Worm (Caenorhabditis elegans): Measurements from ENCODE around the gene pab-2.
A peak's percentile ranks its signal among the peaks of the same experiment; 100 is the strongest.

Gene pab-2

DNA sequence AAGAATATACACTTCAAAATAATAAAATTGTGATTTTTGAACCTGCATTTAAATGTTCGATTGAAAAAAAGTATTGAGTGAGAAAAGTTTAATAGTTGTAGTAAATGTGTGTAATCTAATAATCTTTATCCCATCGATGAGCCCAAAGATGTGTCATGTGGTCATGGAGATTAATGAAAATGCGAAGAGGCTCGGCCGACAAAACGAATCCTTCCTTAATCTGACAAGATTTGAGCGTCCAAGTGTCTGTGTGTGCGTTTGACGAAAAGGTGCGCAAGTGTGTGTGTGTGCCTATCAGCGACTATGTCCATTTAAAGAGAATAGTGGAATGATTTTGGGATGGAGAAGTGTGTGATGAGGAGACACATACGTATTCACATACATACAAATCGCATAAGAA lies 46.8 kb upstream of the pab-2 start:
- TF ChIP-seq elt-1 (tag; optimal IDR thresholded peaks at IDR 0.05) (no peak), unc-55 (GFP tag; optimal IDR thresholded peaks at IDR 0.05) (no peak), unc-62 (GFP tag; optimal IDR thresholded peaks at IDR 0.05) (no peak), egl-27 (tag; optimal IDR thresholded peaks at IDR 0.05) (no peak), blmp-1 (tag; optimal IDR thresholded peaks at IDR 0.05; ENCODE audit: insufficient read depth) (no peak), elt-3 (tag; optimal IDR thresholded peaks at IDR 0.05) (no peak), mbf-1 (tag; optimal IDR thresholded peaks at IDR 0.05) (no peak), ceh-82 (tag; optimal IDR thresholded peaks at IDR 0.05) (no peak)

DNA sequence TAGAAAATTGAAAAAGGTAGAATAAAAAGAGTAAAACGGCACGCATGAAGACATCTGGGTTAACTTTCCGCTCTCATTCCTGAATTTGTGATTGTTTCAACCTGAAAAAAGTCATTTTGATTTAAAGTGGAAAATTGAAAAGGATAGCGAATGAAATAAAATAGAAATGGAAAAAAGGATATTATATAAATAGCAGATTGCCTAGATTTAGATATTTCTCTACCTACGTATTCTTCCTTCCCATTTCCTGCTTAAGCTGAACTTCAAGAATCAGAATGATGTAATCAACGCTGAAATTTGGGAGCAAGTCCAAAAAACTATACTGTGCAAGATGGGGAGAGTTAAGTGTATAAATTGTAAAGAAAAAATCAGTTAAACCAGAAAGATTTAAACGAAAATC lies 42.6 kb upstream of the pab-2 start, which contains the start of gene R01E6.7:
Gene R01E6.7 (minus strand): TSS at position 101 of the 400 bp plus-strand sequence.
- TF ChIP-seq peb-1 (tag; optimal IDR thresholded peaks at IDR 0.05) = no peak

ce11 chrX:13566436-13566835 lies 39.2 kb upstream of the pab-2 start, which contains the start of gene R01E6.2:
R01E6.2 (minus strand) TSS chrX:13566536.
- TF ChIP-seq nhr-23 (tag; optimal IDR thresholded peaks at IDR 0.05) (no peak), sma-3 (GFP tag; optimal IDR thresholded peaks at IDR 0.05) (no peak), elt-3 (tag; optimal IDR thresholded peaks at IDR 0.05) (no peak), egl-27 (tag; optimal IDR thresholded peaks at IDR 0.05) (no peak), nhr-25 (tag; optimal IDR thresholded peaks at IDR 0.05) (no peak), unc-55 (GFP tag; optimal IDR thresholded peaks at IDR 0.05) (no peak), nhr-21 (tag; optimal IDR thresholded peaks at IDR 0.05) (no peak), ama-1 (optimal IDR thresholded peaks at IDR 0.05) (no peak), mbf-1 (tag; optimal IDR thresholded peaks at IDR 0.05) (no peak), ZK546.5 (tag; optimal IDR thresholded peaks at IDR 0.05) (no peak), crh-2 (tag; optimal IDR thresholded peaks at IDR 0.05) (no peak), snpc-4 (tag; optimal IDR thresholded peaks at IDR 0.05) (no peak), mab-5 (tag; optimal IDR thresholded peaks at IDR 0.05) (no peak), nhr-237 (tag; optimal IDR thresholded peaks at IDR 0.05) (no peak), Y55F3AM.14 (GFP tag; optimal IDR thresholded peaks at IDR 0.05) (no peak)

DNA sequence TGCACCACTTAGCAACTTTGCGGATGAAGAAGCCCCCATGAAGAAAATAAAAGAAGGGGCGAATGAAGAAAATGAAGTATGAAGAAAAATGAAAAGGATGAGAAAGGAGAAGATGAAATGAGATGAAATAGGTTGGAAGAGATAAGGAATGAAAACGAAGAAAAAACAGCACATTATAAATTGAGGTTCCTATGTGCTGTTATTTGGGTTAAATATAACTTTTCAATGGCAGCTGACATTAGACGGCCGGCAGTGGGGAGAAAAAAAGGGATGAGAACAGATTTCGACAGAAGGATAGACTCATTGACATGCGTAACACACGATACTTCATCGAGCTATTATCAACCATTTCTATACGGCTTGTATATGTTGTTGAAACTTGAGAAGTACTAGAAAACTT lies 34.7 kb upstream of the pab-2 start:
- TF ChIP-seq ZK546.5 (tag; optimal IDR thresholded peaks at IDR 0.05) (no peak), C34F6.9 (tag; optimal IDR thresholded peaks at IDR 0.05) (peak; percentile 18), sma-9 (GFP tag; optimal IDR thresholded peaks at IDR 0.05) (peak; percentile 72), sma-9 (tag; optimal IDR thresholded peaks at IDR 0.05) (no peak), F13H6.1 (tag; optimal IDR thresholded peaks at IDR 0.05) (peak; percentile 65), mab-5 (tag; optimal IDR thresholded peaks at IDR 0.05) (peak; percentile 28), lsy-2 (tag; optimal IDR thresholded peaks at IDR 0.05) (peak in 1 of 2 experiments; percentile 15), Y55F3AM.14 (GFP tag; optimal IDR thresholded peaks at IDR 0.05) (no peak)

ce11 chrX:13558667-13559066 lies 31.5 kb upstream of the pab-2 start:
- TF ChIP-seq sma-9 (GFP tag; optimal IDR thresholded peaks at IDR 0.05) (peak; percentile 39), sma-9 (tag; optimal IDR thresholded peaks at IDR 0.05) (no peak), nhr-6 (tag; optimal IDR thresholded peaks at IDR 0.05) (no peak), zag-1 (tag; optimal IDR thresholded peaks at IDR 0.05) (no peak), unc-39 (tag; optimal IDR thresholded peaks at IDR 0.05) (no peak), F13H6.1 (tag; optimal IDR thresholded peaks at IDR 0.05) (peak; percentile 77)

DNA sequence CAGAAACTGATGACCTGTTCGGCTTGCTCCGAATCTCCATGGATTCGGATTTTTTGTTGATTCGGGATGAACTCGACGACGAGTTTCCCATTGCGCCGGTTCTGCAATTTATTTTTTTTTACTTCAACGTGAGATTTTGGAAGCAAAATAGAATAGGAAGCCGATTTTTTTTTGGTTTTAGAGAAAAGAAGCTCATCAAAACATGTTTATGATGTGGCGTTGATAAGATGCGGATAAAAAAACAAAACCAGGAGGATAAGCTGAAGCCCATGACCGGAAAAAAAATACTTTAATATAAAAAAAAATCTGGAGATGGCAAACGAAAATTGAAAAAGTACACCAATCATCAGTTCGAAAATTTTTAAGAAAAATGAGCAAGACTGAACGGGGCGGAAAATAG lies 28.9 kb upstream of the pab-2 start, which contains the start of gene glb-20:
Gene glb-20 (minus strand): TSS at position 101 of the 400 bp plus-strand sequence.
- TF ChIP-seq R02D3.7 (tag; optimal IDR thresholded peaks at IDR 0.05) (no peak), aly-2 (tag; optimal IDR thresholded peaks at IDR 0.05) (no peak), ZK546.5 (tag; optimal IDR thresholded peaks at IDR 0.05) (no peak), lin-11 (tag; optimal IDR thresholded peaks at IDR 0.05) (no peak), blmp-1 (tag; optimal IDR thresholded peaks at IDR 0.05; ENCODE audit: insufficient read depth) (no peak), sem-4 (tag; optimal IDR thresholded peaks at IDR 0.05) (no peak), peb-1 (tag; optimal IDR thresholded peaks at IDR 0.05) (no peak), zag-1 (tag; optimal IDR thresholded peaks at IDR 0.05) (no peak), nhr-77 (tag; optimal IDR thresholded peaks at IDR 0.05) (no peak)

All from whole organism, L2 larva.